Worm (Caenorhabditis elegans) whole organism, L2 larva: ENCODE results near the gene cyn-10.

Experiments used
- C34F6.9 ChIP-seq: fragments of 150-350 bp; optimal IDR thresholded peaks from 2 replicates; lab custom pipeline; 2014; ENCODE audit warnings: missing biosample characterization, missing genetic modification characterization
- F13H6.1 ChIP-seq: sonication (generic microtip); optimal IDR thresholded peaks from 2 replicates; lab custom pipeline; 2016; ENCODE audit warnings: missing genetic modification characterization, missing compliant biosample characterization
- R02D3.7 ChIP-seq: fragments of 150-350 bp; optimal IDR thresholded peaks from 2 replicates; lab custom pipeline; 2014; ENCODE audit warnings: missing biosample characterization, missing genetic modification characterization
- Y55F3AM.14 ChIP-seq: fragments of 200-800 bp; sonication (Bioruptor generic); optimal IDR thresholded peaks from 2 replicates; lab custom pipeline; 2018; ENCODE audit warnings: mild to moderate bottlenecking, missing genetic modification characterization, missing compliant biosample characterization
- ZK546.5 ChIP-seq: sonication (generic microtip); optimal IDR thresholded peaks from 2 replicates; lab custom pipeline; 2017; ENCODE audit warnings: missing biosample characterization, missing genetic modification characterization
- ama-1 ChIP-seq: fragments of 150-350 bp; optimal IDR thresholded peaks from 2 replicates; lab custom pipeline; 2018; ENCODE audit warnings: inconsistent platforms
- blmp-1 ChIP-seq: sonication (generic microtip); optimal IDR thresholded peaks from 2 replicates; lab custom pipeline; 2017; ENCODE audit warnings: missing genetic modification characterization, mild to moderate bottlenecking, missing compliant biosample characterization, antibody characterized with exemption, moderate library complexity; ENCODE audit not compliant: insufficient read depth
- ceh-16 ChIP-seq: fragments of 150-350 bp; optimal IDR thresholded peaks from 2 replicates; lab custom pipeline; 2014; ENCODE audit warnings: missing biosample characterization, missing genetic modification characterization
- ceh-82 ChIP-seq: fragments of 150-350 bp; optimal IDR thresholded peaks from 2 replicates; lab custom pipeline; 2014; ENCODE audit warnings: missing biosample characterization, missing genetic modification characterization
- crh-2 ChIP-seq: sonication (generic microtip); optimal IDR thresholded peaks from 2 replicates; lab custom pipeline; 2017; ENCODE audit warnings: missing biosample characterization, missing genetic modification characterization
- dmd-4 ChIP-seq: sonication (generic microtip); optimal IDR thresholded peaks from 2 replicates; lab custom pipeline; 2017; ENCODE audit warnings: missing biosample characterization, missing genetic modification characterization
- egl-27 ChIP-seq: sonication (generic microtip); optimal IDR thresholded peaks from 3 replicates; lab custom pipeline; 2017; ENCODE audit warnings: missing biosample characterization, missing genetic modification reagents, missing genetic modification characterization
- elt-1 ChIP-seq: fragments of 150-350 bp; optimal IDR thresholded peaks from 2 replicates; lab custom pipeline; 2014; ENCODE audit warnings: missing biosample characterization, missing genetic modification characterization
- elt-3 ChIP-seq: sonication (generic microtip); optimal IDR thresholded peaks from 2 replicates; lab custom pipeline; 2017; ENCODE audit warnings: missing biosample characterization, missing genetic modification characterization
- fos-1 ChIP-seq: fragments of 150-350 bp; optimal IDR thresholded peaks from 2 replicates; lab custom pipeline; 2014; ENCODE audit warnings: missing biosample characterization, missing genetic modification characterization
- gmeb-1 ChIP-seq: fragments of 150-350 bp; optimal IDR thresholded peaks from 2 replicates; lab custom pipeline; 2014; ENCODE audit warnings: missing biosample characterization, missing genetic modification characterization
- lin-11 ChIP-seq: fragments of 150-350 bp; sonication (generic microtip); optimal IDR thresholded peaks from 2 replicates; lab custom pipeline; 2014; ENCODE audit warnings: missing biosample characterization, missing genetic modification characterization, inconsistent platforms, mixed read lengths
- lin-13 ChIP-seq: fragments of 150-350 bp; optimal IDR thresholded peaks from 2 replicates; lab custom pipeline; 2014; ENCODE audit warnings: missing biosample characterization, missing genetic modification reagents, missing genetic modification characterization
- lin-39 ChIP-seq: fragments of 150-350 bp; optimal IDR thresholded peaks from 2 replicates; lab custom pipeline; 2014; ENCODE audit warnings: missing biosample characterization, missing genetic modification reagents, missing genetic modification characterization
- lsy-2 ChIP-seq, 2 experiments: fragments of 150-350 bp in 1 of 2; sonication (generic microtip) in 1 of 2; optimal IDR thresholded peaks; 2 replicates each; lab custom pipeline; 2014 to 2017; ENCODE audit warnings: missing biosample characterization in 2 of 2, missing genetic modification characterization in 2 of 2
- mab-5 ChIP-seq: fragments of 150-350 bp; optimal IDR thresholded peaks from 2 replicates; lab custom pipeline; 2014; ENCODE audit warnings: missing biosample characterization, missing genetic modification characterization
- mbf-1 ChIP-seq: sonication (generic microtip); optimal IDR thresholded peaks from 2 replicates; lab custom pipeline; 2017; ENCODE audit warnings: missing biosample characterization, missing genetic modification characterization
- mdl-1 ChIP-seq, 2 experiments: fragments of 150-350 bp in 1 of 2; sonication (generic microtip) in 1 of 2; optimal IDR thresholded peaks; 2 replicates each; lab custom pipeline; 2017; ENCODE audit warnings: missing biosample characterization in 2 of 2, missing genetic modification characterization in 2 of 2
- nhr-11 ChIP-seq: fragments of 150-350 bp; optimal IDR thresholded peaks from 2 replicates; lab custom pipeline; 2014; ENCODE audit warnings: missing biosample characterization, missing genetic modification characterization
- nhr-12 ChIP-seq: fragments of 150-350 bp; optimal IDR thresholded peaks from 2 replicates; lab custom pipeline; 2014; ENCODE audit warnings: missing biosample characterization, missing genetic modification characterization
- nhr-129 ChIP-seq: fragments of 150-350 bp; optimal IDR thresholded peaks from 2 replicates; lab custom pipeline; 2014; ENCODE audit warnings: missing biosample characterization, missing genetic modification characterization
- nhr-21 ChIP-seq: fragments of 150-350 bp; optimal IDR thresholded peaks from 2 replicates; lab custom pipeline; 2014; ENCODE audit warnings: missing biosample characterization, missing genetic modification characterization
- nhr-23 ChIP-seq: fragments of 150-350 bp; optimal IDR thresholded peaks from 2 replicates; lab custom pipeline; 2014; ENCODE audit warnings: missing biosample characterization, missing genetic modification reagents, missing genetic modification characterization
- nhr-237 ChIP-seq: fragments of 150-350 bp; optimal IDR thresholded peaks from 2 replicates; lab custom pipeline; 2014; ENCODE audit warnings: missing biosample characterization, missing genetic modification characterization
- nhr-25 ChIP-seq: fragments of 150-350 bp; sonication (generic microtip); optimal IDR thresholded peaks from 3 replicates; lab custom pipeline; 2014; ENCODE audit warnings: missing biosample characterization, missing genetic modification characterization
- nhr-77 ChIP-seq: fragments of 150-350 bp; optimal IDR thresholded peaks from 2 replicates; lab custom pipeline; 2014; ENCODE audit warnings: missing biosample characterization, missing genetic modification characterization
- peb-1 ChIP-seq: fragments of 150-350 bp; optimal IDR thresholded peaks from 2 replicates; lab custom pipeline; 2014; ENCODE audit warnings: missing biosample characterization, missing genetic modification characterization
- sem-4 ChIP-seq: fragments of 150-350 bp; optimal IDR thresholded peaks from 2 replicates; lab custom pipeline; 2014; ENCODE audit warnings: missing biosample characterization, missing genetic modification reagents, missing genetic modification characterization
- skn-1 ChIP-seq: sonication (generic microtip); optimal IDR thresholded peaks from 2 replicates; lab custom pipeline; 2017; ENCODE audit warnings: missing biosample characterization, missing genetic modification characterization
- sma-3 ChIP-seq: sonication (generic microtip); optimal IDR thresholded peaks from 2 replicates; lab custom pipeline; 2016; ENCODE audit warnings: missing genetic modification reagents, missing genetic modification characterization, missing compliant biosample characterization
- sma-9 ChIP-seq, 2 experiments: fragments of 150-350 bp in 1 of 2; sonication (generic microtip) in 1 of 2; optimal IDR thresholded peaks; 2 replicates each; lab custom pipeline; 2014 to 2016; ENCODE audit warnings: missing genetic modification characterization in 2 of 2, mild to moderate bottlenecking in 1 of 2, missing biosample characterization in 1 of 2, missing compliant biosample characterization in 1 of 2, missing genetic modification reagents in 1 of 2, moderate library complexity in 1 of 2
- snpc-4 ChIP-seq: fragments of 150-350 bp; optimal IDR thresholded peaks from 2 replicates; lab custom pipeline; 2014; ENCODE audit warnings: missing biosample characterization, missing genetic modification characterization
- unc-39 ChIP-seq: fragments of 150-350 bp; optimal IDR thresholded peaks from 2 replicates; lab custom pipeline; 2014; ENCODE audit warnings: missing biosample characterization, missing genetic modification characterization
- unc-55 ChIP-seq: fragments of 150-350 bp; sonication (generic microtip); optimal IDR thresholded peaks from 3 replicates; lab custom pipeline; 2014; ENCODE audit warnings: missing biosample characterization, missing genetic modification reagents, missing genetic modification characterization
- unc-62 ChIP-seq: fragments of 150-350 bp; optimal IDR thresholded peaks from 2 replicates; lab custom pipeline; 2014; ENCODE audit warnings: missing biosample characterization, missing genetic modification reagents, missing genetic modification characterization
- zag-1 ChIP-seq: fragments of 150-350 bp; optimal IDR thresholded peaks from 2 replicates; lab custom pipeline; 2014; ENCODE audit warnings: missing biosample characterization, missing genetic modification characterization
- ztf-1 ChIP-seq: fragments of 200-800 bp; sonication (Bioruptor generic); conservative IDR thresholded peaks from 2 replicates; pipeline ENCODE4 v1.3.6; 2022; ENCODE audit warnings: missing genetic modification characterization, missing compliant biosample characterization
- ztf-4 ChIP-seq: fragments of 150-350 bp; optimal IDR thresholded peaks from 2 replicates; lab custom pipeline; 2014; ENCODE audit warnings: missing biosample characterization, missing genetic modification characterization

The cyn-10 gene

ce11 chrII:6927603-6928002 lies 14.4 kb upstream of the cyn-10 start, which contains the start of gene F22D3.4:
Gene F22D3.4, minus strand, starts transcription at chrII:6927603.
- TF ChIP-seq lin-13 (GFP tag; lab: Kevin White, UChicago) (no peak), peb-1 (no peak), lin-11 (no peak), nhr-77 (no peak), mab-5 (tag; lab: Kevin White, UChicago) (no peak), crh-2 (tag; lab: Kevin White, UChicago) (no peak), ceh-82 (no peak), egl-27 (no peak)

ce11 chrII:6927034-6927433 lies 13.9 kb upstream of the cyn-10 start:
- TF ChIP-seq sma-9 (GFP tag; optimal IDR thresholded peaks at IDR 0.05; lab: Kevin White, UChicago) (peak; percentile 73), sma-9 (tag; optimal IDR thresholded peaks at IDR 0.05; lab: Kevin White, UChicago) (no peak), Y55F3AM.14 (GFP tag; lab: Kevin White, UChicago) (no peak), nhr-237 (tag; lab: Kevin White, UChicago) (no peak)
- TF ChIP-seq, all 48 proteins: peak for 1

- TF ChIP-seq nhr-11 = no peak
- peak; percentile 86 for TF ChIP-seq crh-2 (tag; lab: Kevin White, UChicago)
- peak; percentile 65 for TF ChIP-seq egl-27
- TF ChIP-seq nhr-23 (tag; lab: Kevin White, UChicago) = no peak
- TF ChIP-seq F13H6.1 = peak; percentile 86
- peak; percentile 46 for TF ChIP-seq ama-1 (lab: Kevin White, UChicago)
- peak; percentile 55 for TF ChIP-seq sma-3 (GFP tag; lab: Kevin White, UChicago)
- peak; percentile 78 for TF ChIP-seq nhr-129
- peak; percentile 7 for TF ChIP-seq nhr-21 (tag; lab: Kevin White, UChicago)
- no peak for TF ChIP-seq lin-39 (tag; lab: Kevin White, UChicago)
- TF ChIP-seq peb-1 = peak; percentile 14
- peak; percentile 86 for TF ChIP-seq zag-1
- no peak for TF ChIP-seq unc-62 (GFP tag; lab: Kevin White, UChicago)
- TF ChIP-seq snpc-4 (tag; lab: Kevin White, UChicago) = peak; percentile 30
- peak; percentile 39 for TF ChIP-seq lin-13 (GFP tag; lab: Kevin White, UChicago)
- TF ChIP-seq elt-3 (tag; lab: Kevin White, UChicago) = no peak
- TF ChIP-seq unc-39 (tag; lab: Kevin White, UChicago) = no peak
- TF ChIP-seq ztf-4 (tag; lab: Kevin White, UChicago) = peak; percentile 61
- peak; percentile 60 for TF ChIP-seq Y55F3AM.14 (GFP tag; lab: Kevin White, UChicago)
- no peak for TF ChIP-seq R02D3.7 (tag; lab: Kevin White, UChicago)
- TF ChIP-seq ceh-16 (tag; lab: Kevin White, UChicago) = no peak
- TF ChIP-seq mbf-1 (tag; lab: Kevin White, UChicago) = no peak
- no peak for TF ChIP-seq nhr-237 (tag; lab: Kevin White, UChicago)
- TF ChIP-seq fos-1 (tag; lab: Kevin White, UChicago) = peak; percentile 92
- peak; percentile 80 for TF ChIP-seq sma-9 (GFP tag; optimal IDR thresholded peaks at IDR 0.05; lab: Kevin White, UChicago)
- no peak for TF ChIP-seq sma-9 (tag; optimal IDR thresholded peaks at IDR 0.05; lab: Kevin White, UChicago)
- no peak for TF ChIP-seq ztf-1 (GFP tag; lab: Robert Waterston, UW)
- TF ChIP-seq elt-1 = no peak
- peak; percentile 60 for TF ChIP-seq nhr-25 (tag; lab: Kevin White, UChicago)
- peak; percentile 43 for TF ChIP-seq lin-11
- no peak for TF ChIP-seq ZK546.5
- peak; percentile 44 for TF ChIP-seq sem-4 (tag; lab: Kevin White, UChicago)
- peak; percentile 20 for TF ChIP-seq mab-5 (tag; lab: Kevin White, UChicago)
- TF ChIP-seq unc-55 (GFP tag; lab: Kevin White, UChicago) = peak; percentile 88
- peak; percentile 45 to 77 for TF ChIP-seq lsy-2 (tag; optimal IDR thresholded peaks at IDR 0.05; lab: Kevin White, UChicago)
- TF ChIP-seq gmeb-1 (tag; lab: Kevin White, UChicago) = peak; percentile 47
- TF ChIP-seq C34F6.9 = peak; percentile 77
- TF ChIP-seq skn-1 (tag; lab: Kevin White, UChicago) = no peak
- no peak for TF ChIP-seq nhr-12
- no peak for TF ChIP-seq dmd-4 (tag; lab: Kevin White, UChicago)
- TF ChIP-seq mdl-1 (tag; optimal IDR thresholded peaks at IDR 0.05; lab: Kevin White, UChicago) = peak; percentile 26 to 77
- TF ChIP-seq blmp-1 (tag; lab: Kevin White, UChicago) = peak; percentile 82
Observed at ce11 chrII:6926488-6926887, 13.3 kb upstream of the cyn-10 start.
